Worm (Caenorhabditis elegans) whole organism, L4 larva: ENCODE data around the gene dgk-5.
A peak's percentile ranks its signal among the peaks of the same experiment; 100 is the strongest.

Experiments used
- D1046.2 ChIP-seq: fragments of 200-800 bp; sonication (Bioruptor generic); IDR thresholded peaks from 2 replicates; pipeline ENCODE4 v1.3.6; 2022; ENCODE audit warnings: missing genetic modification characterization, missing compliant biosample characterization
- R02D3.7 ChIP-seq: fragments of 150-350 bp; sonication (generic microtip); optimal IDR thresholded peaks from 3 replicates; lab custom pipeline; 2014; ENCODE audit warnings: missing biosample characterization, missing genetic modification characterization
- aha-1 ChIP-seq: fragments of 150-350 bp; peaks from one replicate; lab custom pipeline; 2014; ENCODE audit warnings: missing biosample characterization, missing genetic modification characterization
- ceh-20 ChIP-seq: fragments of 200-800 bp; sonication (Bioruptor generic); IDR thresholded peaks from 2 replicates; pipeline ENCODE4 v1.3.6; 2022; ENCODE audit warnings: missing genetic modification reagents, missing genetic modification characterization, missing compliant biosample characterization
- ceh-44 ChIP-seq: fragments of 200-800 bp; sonication (Bioruptor generic); IDR thresholded peaks from 2 replicates; pipeline ENCODE4 v1.3.6; 2022; ENCODE audit warnings: missing genetic modification reagents, missing genetic modification characterization, missing compliant biosample characterization
- ceh-82 ChIP-seq: sonication (generic microtip); optimal IDR thresholded peaks from 2 replicates; lab custom pipeline; 2017; ENCODE audit warnings: missing biosample characterization, missing genetic modification characterization
- ctbp-1 ChIP-seq: fragments of 200-800 bp; sonication (Bioruptor generic); IDR thresholded peaks from 2 replicates; pipeline ENCODE4 v1.3.6; 2022; ENCODE audit warnings: missing genetic modification reagents, missing genetic modification characterization, missing compliant biosample characterization
- daf-8 ChIP-seq: fragments of 200-800 bp; sonication (Bioruptor generic); IDR thresholded peaks from 2 replicates; pipeline ENCODE4 v1.3.6; 2022; ENCODE audit warnings: missing genetic modification characterization, missing compliant biosample characterization
- dmd-6 ChIP-seq: fragments of 200-800 bp; sonication (Bioruptor generic); IDR thresholded peaks from 2 replicates; pipeline ENCODE4 v1.3.6; 2022; ENCODE audit warnings: missing genetic modification reagents, missing genetic modification characterization, missing compliant biosample characterization
- dmd-8 ChIP-seq: fragments of 200-800 bp; sonication (Bioruptor generic); IDR thresholded peaks from 2 replicates; pipeline ENCODE4 v1.3.6; 2022; ENCODE audit warnings: missing genetic modification characterization, missing compliant biosample characterization
- hlh-11 ChIP-seq: fragments of 200-800 bp; sonication (Bioruptor generic); optimal IDR thresholded peaks from 2 replicates; lab custom pipeline; 2018; ENCODE audit warnings: mild to moderate bottlenecking, missing genetic modification characterization, missing compliant biosample characterization
- hlh-30 ChIP-seq: sonication (generic microtip); optimal IDR thresholded peaks from 2 replicates; lab custom pipeline; 2017; ENCODE audit warnings: antibody characterized with exemption, mild to moderate bottlenecking, missing genetic modification characterization, missing compliant biosample characterization; ENCODE audit not compliant: insufficient read depth
- jun-1 ChIP-seq: fragments of 150-350 bp; optimal IDR thresholded peaks from 2 replicates; lab custom pipeline; 2014; ENCODE audit warnings: missing biosample characterization, missing genetic modification reagents, missing genetic modification characterization
- lim-7 ChIP-seq: fragments of 200-800 bp; sonication (Bioruptor generic); IDR thresholded peaks from 2 replicates; pipeline ENCODE4 v1.3.6; 2022; ENCODE audit warnings: missing genetic modification characterization, missing compliant biosample characterization
- lin-1 ChIP-seq: fragments of 200-800 bp; sonication (Bioruptor generic); IDR thresholded peaks from 2 replicates; pipeline ENCODE4 v1.3.6; 2022; ENCODE audit warnings: missing genetic modification reagents, missing genetic modification characterization, missing compliant biosample characterization
- lin-38 ChIP-seq: fragments of 200-800 bp; sonication (Bioruptor generic); IDR thresholded peaks from 2 replicates; pipeline ENCODE4 v1.3.6; 2022; ENCODE audit warnings: missing genetic modification reagents, missing genetic modification characterization, missing compliant biosample characterization
- lir-3 ChIP-seq: sonication (generic microtip); optimal IDR thresholded peaks from 2 replicates; lab custom pipeline; 2016; ENCODE audit warnings: mild to moderate bottlenecking, missing genetic modification characterization, missing compliant biosample characterization
- mdt-29 ChIP-seq: fragments of 200-800 bp; sonication (Bioruptor generic); IDR thresholded peaks from 2 replicates; pipeline ENCODE4 v1.3.6; 2022; ENCODE audit warnings: missing genetic modification reagents, missing genetic modification characterization, missing compliant biosample characterization
- mes-2 ChIP-seq: sonication (generic microtip); optimal IDR thresholded peaks from 2 replicates; lab custom pipeline; 2016; ENCODE audit warnings: missing genotype, mild to moderate bottlenecking, missing genetic modification characterization, missing compliant biosample characterization; ENCODE audit not compliant: poor library complexity, severe bottlenecking
- nhr-237 ChIP-seq: sonication (generic microtip); optimal IDR thresholded peaks from 2 replicates; lab custom pipeline; 2017; ENCODE audit warnings: missing biosample characterization, missing genetic modification characterization
- nhr-28 ChIP-seq: fragments of 150-350 bp; optimal IDR thresholded peaks from 2 replicates; lab custom pipeline; 2014; ENCODE audit warnings: missing biosample characterization, missing genetic modification characterization
- nhr-41 ChIP-seq: fragments of 200-800 bp; sonication (Bioruptor generic); IDR thresholded peaks from 2 replicates; pipeline ENCODE4 v1.3.6; 2022; ENCODE audit warnings: missing genetic modification reagents, missing genetic modification characterization, missing compliant biosample characterization
- nhr-42 ChIP-seq: fragments of 200-800 bp; sonication (Bioruptor generic); IDR thresholded peaks from 2 replicates; pipeline ENCODE4 v1.3.6; 2022; ENCODE audit warnings: missing genetic modification characterization, missing compliant biosample characterization
- pha-4 ChIP-seq, 2 experiments: fragments of 150-350 bp in 1 of 2; fragments of 200-800 bp in 1 of 2; sonication (Bioruptor generic) in 1 of 2; IDR thresholded peaks in 1 of 2; optimal IDR thresholded peaks in 1 of 2; 2 replicates each; pipeline versions ENCODE4 v1.3.6 to Lab custom; 2014 to 2022; ENCODE audit warnings: missing genetic modification characterization in 2 of 2, missing genetic modification reagents in 2 of 2, missing biosample characterization in 1 of 2, missing compliant biosample characterization in 1 of 2
- pqm-1 ChIP-seq: sonication (generic microtip); optimal IDR thresholded peaks from 2 replicates; lab custom pipeline; 2017; ENCODE audit warnings: missing biosample characterization, missing genetic modification characterization
- snpc-4 ChIP-seq: fragments of 150-350 bp; optimal IDR thresholded peaks from 2 replicates; lab custom pipeline; 2014; ENCODE audit warnings: missing biosample characterization, missing genetic modification characterization
- tag-97 ChIP-seq: fragments of 200-800 bp; sonication (Bioruptor generic); IDR thresholded peaks from 2 replicates; pipeline ENCODE4 v1.3.6; 2022; ENCODE audit warnings: missing genetic modification characterization, missing compliant biosample characterization
- unc-130 ChIP-seq: sonication (generic microtip); optimal IDR thresholded peaks from 2 replicates; lab custom pipeline; 2016; ENCODE audit warnings: missing genetic modification reagents, missing genetic modification characterization, missing compliant biosample characterization
- unc-39 ChIP-seq: sonication (generic microtip); optimal IDR thresholded peaks from 2 replicates; lab custom pipeline; 2017; ENCODE audit warnings: missing biosample characterization, missing genetic modification characterization
- unc-62 ChIP-seq, 3 experiments: fragments of 150-350 bp in 1 of 3; sonication (generic microtip); optimal IDR thresholded peaks in 2 of 3; peaks in 1 of 3; 1 replicate in 1 of 3; 2 replicates in 2 of 3; lab custom pipeline; 2014 to 2017; ENCODE audit warnings: missing biosample characterization in 3 of 3, missing genetic modification characterization in 3 of 3, missing genetic modification reagents in 3 of 3, missing genotype in 1 of 3
- zfp-3 ChIP-seq: fragments of 200-800 bp; sonication (Bioruptor generic); conservative IDR thresholded peaks from 2 replicates; pipeline ENCODE4 v1.3.6; 2022; ENCODE audit warnings: missing genetic modification reagents, missing genetic modification characterization, missing compliant biosample characterization
- zip-11 ChIP-seq: fragments of 200-800 bp; sonication (Bioruptor generic); IDR thresholded peaks from 2 replicates; pipeline ENCODE4 v1.3.6; 2022; ENCODE audit warnings: missing genetic modification characterization, missing compliant biosample characterization
- ztf-7 ChIP-seq: fragments of 150-350 bp; optimal IDR thresholded peaks from 2 replicates; lab custom pipeline; 2014; ENCODE audit warnings: missing biosample characterization, missing genetic modification characterization

The dgk-5 gene

DNA sequence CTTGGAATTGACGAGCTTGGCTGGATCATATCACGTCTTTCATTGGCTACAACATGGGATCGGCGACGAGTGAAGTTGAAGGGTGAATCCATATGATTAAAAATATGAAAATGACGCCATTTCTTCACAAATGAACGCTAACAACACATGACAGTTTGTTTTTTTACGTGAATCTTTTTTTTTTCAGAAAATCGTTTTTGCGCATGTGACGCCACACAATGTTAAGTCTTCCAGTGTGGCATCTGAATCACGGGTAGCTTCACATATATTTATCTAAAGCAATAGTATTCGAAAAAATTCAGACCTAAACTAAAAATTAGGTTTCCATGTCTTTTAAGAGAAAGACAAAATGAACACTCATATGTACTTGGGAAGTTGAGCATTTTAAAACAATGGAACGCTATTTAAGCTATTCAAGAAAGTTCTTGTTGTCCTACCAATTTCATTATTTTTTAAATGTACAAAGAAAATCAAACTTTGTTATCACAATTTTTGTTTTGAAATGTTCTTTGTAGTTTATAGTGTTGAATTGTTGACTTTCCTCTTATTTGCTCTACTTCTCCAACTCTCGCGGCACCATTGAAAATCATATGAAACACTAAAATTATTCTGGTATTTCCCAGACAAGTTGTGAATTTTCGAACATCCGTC lies 14.1 kb upstream of the dgk-5 start, which contains the start of the genes lido-16 and plpp-1.2:
lido-16 (minus strand) TSS at position 101 of the 651 bp plus-strand sequence.
plpp-1.2 (plus strand) TSS at position 601 of the 651 bp plus-strand sequence.
- TF ChIP-seq unc-62 (GFP tag; optimal IDR thresholded peaks at IDR 0.05 in 1 of 2; lab: Kevin White, UChicago) (peak in 1 of 2 experiments; percentile 71), unc-62 (tag; optimal IDR thresholded peaks at IDR 0.05; lab: Kevin White, UChicago) (no peak), ceh-20 (GFP tag; lab: Robert Waterston, UW) (no peak)

- TF ChIP-seq nhr-237 (tag; lab: Kevin White, UChicago) (no peak), unc-62 (GFP tag; optimal IDR thresholded peaks at IDR 0.05 in 1 of 2; lab: Kevin White, UChicago) (peak in 1 of 2 experiments; percentile 7), unc-62 (tag; optimal IDR thresholded peaks at IDR 0.05; lab: Kevin White, UChicago) (no peak), aha-1 (tag; lab: Kevin White, UChicago) (peak; percentile 4), hlh-11 (tag; lab: Kevin White, UChicago) (peak; percentile 36)
- TF ChIP-seq, all 104 proteins: peak for 3
Measured at ce11 chrII:6482762-6483161, 11.9 kb upstream of the dgk-5 start.

DNA sequence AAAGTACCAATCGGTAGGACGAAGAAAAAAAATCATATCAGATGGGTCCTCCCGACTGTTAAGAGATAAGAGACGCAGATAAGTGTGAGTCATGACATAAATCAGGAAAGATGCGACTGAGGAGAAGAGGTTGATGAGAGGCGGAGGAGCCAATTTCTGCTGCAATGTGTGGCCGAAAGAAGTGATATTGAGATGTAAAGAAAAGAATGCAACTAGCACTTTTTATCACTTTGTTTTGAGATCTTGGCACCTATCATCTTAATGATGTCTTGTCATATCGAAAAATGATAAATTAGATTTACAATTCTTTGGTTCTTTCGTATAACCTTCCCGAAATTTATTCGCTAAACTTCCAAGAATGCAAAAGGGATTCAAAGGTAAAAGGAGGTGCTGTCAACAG lies 11.2 kb upstream of the dgk-5 start, which contains the start of gene del-10:
del-10 (minus strand) TSS at position 24 of the 400 bp plus-strand sequence.
- no peak for TF ChIP-seq R02D3.7 (tag; lab: Kevin White, UChicago)

ce11 chrII:6476655-6477054 lies 5.8 kb upstream of the dgk-5 start, which contains the start of gene T28D9.4:
Gene T28D9.4, plus strand, starts transcription at chrII:6476955.
- TF ChIP-seq ceh-44 (GFP tag; lab: Robert Waterston, UW), result no peak
- TF ChIP-seq dmd-6, result no peak
- TF ChIP-seq snpc-4 (tag; lab: Kevin White, UChicago), result no peak
- TF ChIP-seq unc-39 (tag; lab: Kevin White, UChicago), result no peak
- TF ChIP-seq mes-2 (tag; lab: Kevin White, UChicago), result no peak
- TF ChIP-seq tag-97 (GFP tag; lab: Robert Waterston, UW), result no peak
- no peak for TF ChIP-seq daf-8 (GFP tag; lab: Robert Waterston, UW)
- TF ChIP-seq hlh-11 (tag; lab: Kevin White, UChicago), result no peak
- no peak for TF ChIP-seq pha-4 (GFP tag; IDR thresholded peaks at IDR 0.05; lab: Robert Waterston, UW)
- no peak for TF ChIP-seq pha-4 (tag; optimal IDR thresholded peaks at IDR 0.05; lab: Kevin White, UChicago)
- TF ChIP-seq unc-130, result no peak
- TF ChIP-seq ctbp-1 (GFP tag; lab: Robert Waterston, UW), result no peak
- TF ChIP-seq lin-38, result no peak
- TF ChIP-seq D1046.2, result no peak
- TF ChIP-seq lir-3 (tag; lab: Kevin White, UChicago), result no peak
- no peak for TF ChIP-seq nhr-42 (GFP tag; lab: Robert Waterston, UW)
- TF ChIP-seq ztf-7, result no peak

ce11 chrII:6475180-6475737 lies 4.4 kb upstream of the dgk-5 start, which contains the start of gene T28D9.16:
Gene T28D9.16, plus strand, starts transcription at chrII:6475687.
- TF ChIP-seq unc-62 (GFP tag; optimal IDR thresholded peaks at IDR 0.05 in 1 of 2; lab: Kevin White, UChicago) (peak in 1 of 2 experiments; percentile 91), unc-62 (tag; optimal IDR thresholded peaks at IDR 0.05; lab: Kevin White, UChicago) (no peak), zfp-3 (GFP tag; lab: Robert Waterston, UW) (no peak), lin-1 (no peak), lim-7 (no peak), nhr-42 (GFP tag; lab: Robert Waterston, UW) (no peak), tag-97 (GFP tag; lab: Robert Waterston, UW) (no peak), hlh-30 (no peak)
- TF ChIP-seq, all 104 proteins: peak for 1

DNA sequence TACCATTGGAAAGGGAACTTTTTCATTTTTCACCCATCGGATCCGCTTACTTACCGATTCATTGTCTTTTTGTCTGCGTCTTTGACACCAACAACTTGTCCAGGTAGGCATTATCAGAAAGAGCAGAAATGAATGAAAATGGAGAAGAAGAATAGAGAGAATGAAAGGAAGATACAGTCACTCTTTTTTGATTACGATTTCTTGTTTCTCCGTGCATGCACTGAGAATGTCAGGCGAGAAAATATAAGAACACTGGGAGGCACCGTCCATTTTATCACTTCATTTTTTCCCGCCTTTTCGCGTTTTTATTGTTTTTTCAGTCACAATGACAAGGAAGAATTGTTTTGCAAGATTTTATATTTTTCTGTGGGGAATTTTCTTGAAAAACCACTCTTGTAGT lies 1.5 kb downstream of the dgk-5 start:
- TF ChIP-seq ceh-82 (tag; lab: Kevin White, UChicago), result no peak
- TF ChIP-seq dmd-8, result no peak
- peak; percentile 34 for TF ChIP-seq nhr-28 (tag; lab: Kevin White, UChicago)
- TF ChIP-seq ctbp-1 (GFP tag; lab: Robert Waterston, UW), result no peak
- peak; percentile 39 for TF ChIP-seq pqm-1 (tag; lab: Kevin White, UChicago)
- TF ChIP-seq jun-1 (tag; lab: Kevin White, UChicago), result no peak
- no peak for TF ChIP-seq nhr-41
- peak; percentile 82 for TF ChIP-seq aha-1 (tag; lab: Kevin White, UChicago)
- TF ChIP-seq mdt-29 (GFP tag; lab: Robert Waterston, UW), result no peak
- TF ChIP-seq zip-11 (GFP tag; lab: Robert Waterston, UW), result no peak
